Fruit fly (Drosophila melanogaster) whole organism, embryonic: ENCODE results near the gene CG34008.

Source experiments
- Abd-B ChIP-seq: fragments of 200-800 bp; sonication (Bioruptor generic); optimal IDR thresholded peaks from 2 replicates; lab custom pipeline; 2018; ENCODE audit warnings: missing biosample characterization, mild to moderate bottlenecking, missing genetic modification characterization, moderate library complexity
- Bdp1 ChIP-seq: fragments of 200-800 bp; sonication (Bioruptor generic); optimal IDR thresholded peaks from 3 replicates; lab custom pipeline; 2016; ENCODE audit warnings: missing biosample characterization, missing genetic modification characterization
- Bgb ChIP-seq: fragments of 200-800 bp; sonication (Bioruptor generic); IDR thresholded peaks from 2 replicates; pipeline ENCODE4 v1.3.6; 2022; ENCODE audit warnings: missing biosample characterization, missing genetic modification characterization; ENCODE audit not compliant: partially characterized antibody
- Bteb2 ChIP-seq: fragments of 200-800 bp; sonication (Bioruptor generic); optimal IDR thresholded peaks from 2 replicates; lab custom pipeline; 2016; ENCODE audit warnings: missing biosample characterization, missing genetic modification characterization
- CG10209 ChIP-seq: fragments of 200-800 bp; sonication (Bioruptor generic); optimal IDR thresholded peaks from 3 replicates; lab custom pipeline; 2017; ENCODE audit warnings: missing biosample characterization, mild to moderate bottlenecking, missing genetic modification characterization, missing genetic modification reagents
- CG10267 ChIP-seq: fragments of 200-800 bp; sonication (Bioruptor generic); optimal IDR thresholded peaks from 2 replicates; lab custom pipeline; 2018; ENCODE audit warnings: missing biosample characterization, mild to moderate bottlenecking, missing genetic modification characterization, moderate library complexity
- CG14014 ChIP-seq: fragments of 200-800 bp; sonication (Bioruptor generic); IDR thresholded peaks from 2 replicates; pipeline ENCODE4 v1.3.6; 2022; ENCODE audit warnings: missing biosample characterization, missing genetic modification characterization
- CG14050 ChIP-seq: fragments of 200-800 bp; sonication (Bioruptor generic); IDR thresholded peaks from 3 replicates; pipeline ENCODE4 v1.3.6; 2022; ENCODE audit warnings: missing biosample characterization, missing genetic modification characterization
- CG1529 ChIP-seq: fragments of 200-800 bp; sonication (Bioruptor generic); optimal IDR thresholded peaks from 3 replicates; lab custom pipeline; 2018; ENCODE audit warnings: missing biosample characterization, missing genetic modification characterization
- CG15479 ChIP-seq: fragments of 200-800 bp; sonication (Bioruptor generic); optimal IDR thresholded peaks from 3 replicates; lab custom pipeline; 2019; ENCODE audit warnings: missing biosample characterization, mild to moderate bottlenecking, missing genetic modification characterization, moderate library complexity
- CG1603 ChIP-seq: fragments of 200-800 bp; sonication (Bioruptor generic); optimal IDR thresholded peaks from 2 replicates; lab custom pipeline; 2019; ENCODE audit warnings: missing biosample characterization, mild to moderate bottlenecking, missing genetic modification characterization, moderate library complexity
- CG17385 ChIP-seq: fragments of 200-800 bp; sonication (Bioruptor generic); optimal IDR thresholded peaks from 3 replicates; lab custom pipeline; 2018; ENCODE audit warnings: missing biosample characterization, mild to moderate bottlenecking, missing genetic modification characterization
- CG17802 ChIP-seq: fragments of 200-800 bp; sonication (Bioruptor generic); optimal IDR thresholded peaks from 2 replicates; lab custom pipeline; 2018; ENCODE audit warnings: missing biosample characterization, mild to moderate bottlenecking, missing genetic modification characterization, moderate library complexity
- CG1792 ChIP-seq: fragments of 200-800 bp; sonication (Bioruptor generic); optimal IDR thresholded peaks from 2 replicates; lab custom pipeline; 2016; ENCODE audit warnings: missing biosample characterization, missing genetic modification characterization
- CG2116 ChIP-seq: fragments of 200-800 bp; sonication (Bioruptor generic); optimal IDR thresholded peaks from 3 replicates; lab custom pipeline; 2018; ENCODE audit warnings: missing biosample characterization, mild to moderate bottlenecking, missing genetic modification characterization
- CG32767 ChIP-seq: fragments of 200-800 bp; sonication (Bioruptor generic); IDR thresholded peaks from 2 replicates; pipeline ENCODE4 v1.3.6; 2022; ENCODE audit warnings: missing biosample characterization, missing genetic modification characterization
- CG3281 ChIP-seq: fragments of 200-800 bp; sonication (Bioruptor generic); optimal IDR thresholded peaks from 3 replicates; lab custom pipeline; 2017; ENCODE audit warnings: missing biosample characterization, mild to moderate bottlenecking, missing genetic modification characterization
- CG33557 ChIP-seq: fragments of 200-800 bp; sonication (Bioruptor generic); optimal IDR thresholded peaks from 2 replicates; lab custom pipeline; 2019; ENCODE audit warnings: missing biosample characterization, mild to moderate bottlenecking, missing genetic modification characterization, moderate library complexity
- CG34422 ChIP-seq: fragments of 200-800 bp; sonication (Bioruptor generic); IDR thresholded peaks from 3 replicates; pipeline ENCODE4 v1.3.6; 2022; ENCODE audit warnings: missing biosample characterization, missing genetic modification characterization
- CG4328 ChIP-seq: fragments of 200-800 bp; sonication (Bioruptor generic); optimal IDR thresholded peaks from 3 replicates; lab custom pipeline; 2017; ENCODE audit warnings: missing biosample characterization, missing genetic modification reagents, missing genetic modification characterization
- CG4854 ChIP-seq: fragments of 200-800 bp; sonication (Bioruptor generic); optimal IDR thresholded peaks from 2 replicates; lab custom pipeline; 2016; ENCODE audit warnings: missing biosample characterization, missing genetic modification characterization, inconsistent platforms
- CG9817 ChIP-seq: fragments of 200-800 bp; sonication (Bioruptor generic); optimal IDR thresholded peaks from 2 replicates; lab custom pipeline; 2018; ENCODE audit warnings: missing biosample characterization, mild to moderate bottlenecking, missing genetic modification characterization, moderate library complexity
- Dad ChIP-seq: fragments of 200-800 bp; sonication (Bioruptor generic); optimal IDR thresholded peaks from 3 replicates; lab custom pipeline; 2016; ENCODE audit warnings: missing biosample characterization, missing genetic modification characterization
- Dip2 ChIP-seq: fragments of 200-800 bp; sonication (Bioruptor generic); IDR thresholded peaks from 2 replicates; pipeline ENCODE4 v1.3.6; 2022; ENCODE audit warnings: missing biosample characterization, missing genetic modification characterization
- Drgx ChIP-seq: fragments of 200-800 bp; sonication (Bioruptor generic); IDR thresholded peaks from 2 replicates; pipeline ENCODE4 v1.3.6; 2022; ENCODE audit warnings: missing biosample characterization, missing genetic modification characterization
- Fer1 ChIP-seq: fragments of 200-800 bp; sonication (Bioruptor generic); optimal IDR thresholded peaks from 2 replicates; lab custom pipeline; 2017; ENCODE audit warnings: missing biosample characterization, mild to moderate bottlenecking, missing genetic modification characterization
- HLH3B ChIP-seq: fragments of 200-800 bp; sonication (Bioruptor generic); IDR thresholded peaks from 2 replicates; pipeline ENCODE4 v1.3.6; 2022; ENCODE audit warnings: missing biosample characterization, missing genetic modification characterization
- MESR4 ChIP-seq: fragments of 200-800 bp; sonication (Bioruptor generic); optimal IDR thresholded peaks from 2 replicates; lab custom pipeline; 2018; ENCODE audit warnings: missing biosample characterization, mild to moderate bottlenecking, missing genetic modification characterization, moderate library complexity
- Med ChIP-seq: fragments of 200-800 bp; sonication (Bioruptor generic); peaks from one replicate; lab custom pipeline; 2016; ENCODE audit warnings: missing biosample characterization, missing genetic modification characterization, mild to moderate bottlenecking, inconsistent platforms, moderate library complexity
- Meics ChIP-seq: fragments of 200-800 bp; sonication (Bioruptor generic); optimal IDR thresholded peaks from 2 replicates; lab custom pipeline; 2017; ENCODE audit warnings: missing biosample characterization, mild to moderate bottlenecking, missing genetic modification characterization
- Vsx1 ChIP-seq: fragments of 200-800 bp; sonication (Bioruptor generic); optimal IDR thresholded peaks from 2 replicates; lab custom pipeline; 2017; ENCODE audit warnings: missing biosample characterization, mild to moderate bottlenecking, missing genetic modification characterization, missing genetic modification reagents
- abd-A ChIP-seq: fragments of 200-800 bp; sonication (Bioruptor generic); optimal IDR thresholded peaks from 3 replicates; lab custom pipeline; 2019; ENCODE audit warnings: missing biosample characterization, mild to moderate bottlenecking, missing genetic modification characterization, moderate library complexity
- bigmax ChIP-seq: fragments of 200-800 bp; sonication (Bioruptor generic); optimal IDR thresholded peaks from 2 replicates; lab custom pipeline; 2018; ENCODE audit warnings: missing biosample characterization, mild to moderate bottlenecking, missing genetic modification characterization
- chinmo ChIP-seq: fragments of 200-800 bp; sonication (Bioruptor generic); IDR thresholded peaks from 4 replicates; pipeline ENCODE4 v1.3.6; 2022; ENCODE audit warnings: missing biosample characterization, missing genetic modification characterization; ENCODE audit not compliant: partially characterized antibody
- croc ChIP-seq: fragments of 200-800 bp; sonication (Bioruptor generic); conservative IDR thresholded peaks from 3 replicates; pipeline ENCODE4 v1.3.6; 2022; ENCODE audit warnings: missing biosample characterization, missing genetic modification characterization
- dmrt99B ChIP-seq: fragments of 200-800 bp; sonication (Bioruptor generic); optimal IDR thresholded peaks from 2 replicates; lab custom pipeline; 2018; ENCODE audit warnings: missing biosample characterization, mild to moderate bottlenecking, missing genetic modification characterization, moderate library complexity
- ems ChIP-seq: fragments of 200-800 bp; sonication (Bioruptor generic); optimal IDR thresholded peaks from 3 replicates; lab custom pipeline; 2016; ENCODE audit warnings: missing biosample characterization, missing genetic modification characterization
- fd102C ChIP-seq: fragments of 200-800 bp; sonication (Bioruptor generic); optimal IDR thresholded peaks from 2 replicates; lab custom pipeline; 2018; ENCODE audit warnings: missing biosample characterization, mild to moderate bottlenecking, missing genetic modification characterization, moderate library complexity
- ftz-f1 ChIP-seq: fragments of 200-800 bp; sonication (Bioruptor generic); optimal IDR thresholded peaks from 2 replicates; lab custom pipeline; 2016; ENCODE audit warnings: missing biosample characterization, missing genetic modification characterization
- ken ChIP-seq: fragments of 200-800 bp; sonication (Bioruptor generic); IDR thresholded peaks from 3 replicates; pipeline ENCODE4 v1.3.6; 2022; ENCODE audit warnings: missing biosample characterization, missing genetic modification characterization
- mirr ChIP-seq: fragments of 200-800 bp; sonication (Bioruptor generic); optimal IDR thresholded peaks from 3 replicates; lab custom pipeline; 2018; ENCODE audit warnings: missing biosample characterization, mild to moderate bottlenecking, missing genetic modification characterization
- onecut ChIP-seq: fragments of 200-800 bp; sonication (Bioruptor generic); IDR thresholded peaks from 2 replicates; pipeline ENCODE4 v1.3.6; 2022; ENCODE audit warnings: missing biosample characterization, missing genetic modification characterization
- pb ChIP-seq: fragments of 200-800 bp; sonication (Bioruptor generic); optimal IDR thresholded peaks from 3 replicates; lab custom pipeline; 2016; ENCODE audit warnings: missing biosample characterization, missing genetic modification characterization
- pita ChIP-seq: fragments of 200-800 bp; sonication (Bioruptor generic); optimal IDR thresholded peaks from 2 replicates; lab custom pipeline; 2017; ENCODE audit warnings: missing biosample characterization, mild to moderate bottlenecking, missing genetic modification characterization
- scrt ChIP-seq: fragments of 200-800 bp; sonication (Bioruptor generic); optimal IDR thresholded peaks from 2 replicates; lab custom pipeline; 2018; ENCODE audit warnings: missing biosample characterization, mild to moderate bottlenecking, missing genetic modification characterization, moderate library complexity
- seq ChIP-seq: fragments of 200-800 bp; sonication (Bioruptor generic); IDR thresholded peaks from 2 replicates; pipeline ENCODE4 v1.3.6; 2022; ENCODE audit warnings: missing biosample characterization, missing genetic modification characterization
- tll ChIP-seq, 2 experiments: fragments of 200-800 bp in 1 of 2; fragments of >200 bp in 1 of 2; sonication (Bioruptor generic) in 1 of 2; optimal IDR thresholded peaks; 2 replicates each; lab custom pipeline; 2017 to 2019; ENCODE audit warnings: missing biosample characterization in 2 of 2, missing genetic modification characterization in 2 of 2, mild to moderate bottlenecking in 1 of 2, moderate library complexity in 1 of 2
- vnd ChIP-seq: fragments of 200-800 bp; sonication (Bioruptor generic); IDR thresholded peaks from 3 replicates; pipeline ENCODE4 v1.3.6; 2022; ENCODE audit warnings: missing biosample characterization, missing genetic modification characterization; ENCODE audit not compliant: partially characterized antibody
- wek ChIP-seq: fragments of 200-800 bp; sonication (Bioruptor generic); optimal IDR thresholded peaks from 3 replicates; lab custom pipeline; 2018; ENCODE audit warnings: missing biosample characterization, mild to moderate bottlenecking, missing genetic modification characterization, moderate library complexity

The CG34008 gene

DNA sequence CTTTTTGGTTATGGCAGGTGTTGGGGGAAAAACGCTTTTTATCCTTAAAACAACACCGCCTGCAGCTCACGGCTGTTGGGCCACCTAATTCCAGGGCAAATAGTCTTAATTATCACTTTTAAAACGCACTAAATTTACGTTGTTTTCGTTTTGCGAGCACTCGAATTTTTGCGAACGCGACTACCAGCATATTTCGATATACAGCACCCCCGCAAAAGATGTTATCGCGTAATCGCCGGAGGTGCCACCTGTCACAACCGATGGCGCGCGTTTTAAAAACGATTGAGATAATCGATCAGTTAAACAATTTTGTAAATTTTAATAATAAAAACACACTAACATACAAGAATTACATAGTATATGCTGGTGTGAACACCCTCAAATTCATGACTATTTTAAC, 29.2 kb downstream of the CG34008 start, which contains the start of gene Stat92E (continued):
- no peak for TF ChIP-seq Bteb2 (GFP tag; lab: Kevin White, UChicago)
- no peak for TF ChIP-seq HLH3B
- no peak for TF ChIP-seq abd-A (tag; lab: Kevin White, UChicago)
- TF ChIP-seq CG17802 (tag; lab: Kevin White, UChicago): no peak
- peak; percentile 81 for TF ChIP-seq bigmax
- TF ChIP-seq dmrt99B (tag; lab: Kevin White, UChicago): no peak
- TF ChIP-seq CG10267 (tag; lab: Kevin White, UChicago): no peak
- no peak for TF ChIP-seq fd102C (GFP tag; lab: Kevin White, UChicago)
- TF ChIP-seq Meics (GFP tag; lab: Kevin White, UChicago): no peak
- TF ChIP-seq Med (GFP tag; lab: Kevin White, UChicago): peak; percentile 17
- TF ChIP-seq Dip2 (GFP tag; lab: Robert Waterston, UW): no peak
- TF ChIP-seq vnd (GFP tag; lab: Robert Waterston, UW): peak; percentile 21; the same call in 1 of the 3 replicates
- no peak for TF ChIP-seq CG1529
- TF ChIP-seq CG4854: no peak
- TF ChIP-seq CG10209 (GFP tag; lab: Kevin White, UChicago): no peak
- no peak for TF ChIP-seq CG9817 (tag; lab: Kevin White, UChicago)
- TF ChIP-seq CG14014: no peak
- TF ChIP-seq pb (GFP tag; lab: Kevin White, UChicago): no peak
- TF ChIP-seq Dad (GFP tag; lab: Kevin White, UChicago): no peak
- TF ChIP-seq Bdp1 (GFP tag; lab: Kevin White, UChicago): no peak

DNA sequence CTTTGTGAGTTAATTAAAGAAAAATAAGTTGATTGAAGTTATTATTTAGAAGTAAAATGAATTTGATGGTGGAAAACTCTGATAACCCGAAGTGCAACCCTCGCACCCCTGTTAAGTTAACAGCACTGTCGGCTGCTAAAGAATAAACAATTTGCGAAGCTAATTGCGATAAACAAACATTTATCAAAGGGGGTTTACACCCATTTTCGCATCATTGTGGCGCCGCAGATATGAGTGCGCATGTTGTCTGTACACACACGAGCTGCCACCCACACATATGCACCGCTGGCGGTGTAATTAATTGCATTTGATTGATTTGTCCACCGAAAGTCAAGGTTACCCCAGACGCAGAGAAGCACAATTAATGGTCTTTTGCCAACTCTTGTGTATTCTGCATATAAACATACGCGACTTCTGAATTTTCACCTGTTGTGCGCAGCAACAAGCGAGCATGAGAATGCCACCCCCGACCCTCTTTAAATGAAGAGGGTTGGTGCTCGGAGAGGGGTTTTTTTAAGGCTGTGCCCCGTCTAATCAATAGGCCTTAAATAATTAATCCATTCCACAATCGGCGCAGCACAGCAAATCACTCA, 29.7 kb downstream of the CG34008 start:
- TF ChIP-seq CG2116 (GFP tag; lab: Kevin White, UChicago) (peak; percentile 90), Fer1 (peak; percentile 7), Abd-B (no peak), Bgb (GFP tag; lab: Robert Waterston, UW) (peak; percentile 6; the same call in 1 of the 2 replicates), CG1603 (tag; lab: Kevin White, UChicago) (peak; percentile 14), onecut (GFP tag; lab: Robert Waterston, UW) (peak; percentile 48), ftz-f1 (GFP tag; lab: Kevin White, UChicago) (peak; percentile 8), mirr (GFP tag; lab: Kevin White, UChicago) (peak; percentile 42), croc (GFP tag; lab: Robert Waterston, UW) (no peak), CG14050 (GFP tag; lab: Robert Waterston, UW) (no peak), CG33557 (GFP tag; lab: Kevin White, UChicago) (no peak), CG1792 (GFP tag; lab: Kevin White, UChicago) (no peak), CG15479 (GFP tag; lab: Kevin White, UChicago) (peak; percentile 3), CG34422 (peak; percentile 21; the same call in 1 of the 3 replicates), CG17385 (GFP tag; lab: Kevin White, UChicago) (peak; percentile 24), ken (no peak), wek (peak; percentile 24), CG3281 (GFP tag; lab: Kevin White, UChicago) (peak; percentile 0), CG32767 (0 out of 2 replicates have a peak, but pooled peaks have one; percentile 42), pita (GFP tag; lab: Kevin White, UChicago) (peak; percentile 35), Vsx1 (GFP tag; lab: Kevin White, UChicago) (peak; percentile 38), CG4328 (GFP tag; lab: Kevin White, UChicago) (peak; percentile 8), tll (GFP tag; optimal IDR thresholded peaks at IDR 0.05; lab: Kevin White, UChicago) (peak in 1 of 2 experiments; percentile 74), Med (GFP tag; lab: Kevin White, UChicago) (peak; percentile 45), scrt (GFP tag; lab: Kevin White, UChicago) (peak; percentile 97), Drgx (0 out of 2 replicates have a peak, but pooled peaks have one; percentile 7), MESR4 (peak; percentile 24), ems (GFP tag; lab: Kevin White, UChicago) (no peak), chinmo (GFP tag; lab: Robert Waterston, UW) (no peak), seq (GFP tag; lab: Robert Waterston, UW) (peak; percentile 40; the same call in 1 of the 2 replicates)
